Worm (Caenorhabditis elegans) whole organism, L1 larva: Measurements from ENCODE around the gene C06E2.5.

Source experiments
- C34B4.2 ChIP-seq: sonication (generic microtip); optimal IDR thresholded peaks from 2 replicates; lab custom pipeline; 2017; ENCODE audit warnings: mild to moderate bottlenecking, missing genetic modification characterization, missing compliant biosample characterization
- F16B12.6 ChIP-seq: fragments of 150-350 bp; optimal IDR thresholded peaks from 2 replicates; lab custom pipeline; 2014; ENCODE audit warnings: missing biosample characterization, missing genetic modification characterization
- aha-1 ChIP-seq: fragments of 150-350 bp; optimal IDR thresholded peaks from 2 replicates; lab custom pipeline; 2014; ENCODE audit warnings: missing biosample characterization, missing genetic modification characterization
- aly-2 ChIP-seq: fragments of 150-350 bp; optimal IDR thresholded peaks from 2 replicates; lab custom pipeline; 2014; ENCODE audit warnings: missing biosample characterization, missing genetic modification characterization
- blmp-1 ChIP-seq: fragments of 150-350 bp; optimal IDR thresholded peaks from 2 replicates; lab custom pipeline; 2014; ENCODE audit warnings: missing biosample characterization, missing genetic modification characterization
- ceh-90 ChIP-seq: sonication (generic microtip); optimal IDR thresholded peaks from 2 replicates; lab custom pipeline; 2016; ENCODE audit warnings: missing genetic modification characterization, missing compliant biosample characterization
- dpl-1 ChIP-seq, 3 experiments: fragments of 150-350 bp in 2 of 3; sonication (generic microtip) in 1 of 3; optimal IDR thresholded peaks; 2 replicates each; lab custom pipeline; 2014 to 2017; ENCODE audit warnings: missing biosample characterization in 3 of 3, missing genetic modification characterization in 3 of 3, missing genetic modification reagents in 3 of 3
- efl-1 ChIP-seq, 4 experiments: fragments of 150-350 bp; optimal IDR thresholded peaks in 3 of 4; peaks in 1 of 4; 1 replicate in 1 of 4; 2 replicates in 3 of 4; lab custom pipeline; 2014; ENCODE audit warnings: missing biosample characterization in 2 of 4, missing genetic modification characterization in 2 of 4, missing genetic modification reagents in 2 of 4
- egl-13 ChIP-seq: sonication (generic microtip); optimal IDR thresholded peaks from 2 replicates; lab custom pipeline; 2016; ENCODE audit warnings: missing genotype, missing genetic modification reagents, missing genetic modification characterization, missing compliant biosample characterization
- egl-27 ChIP-seq, 2 experiments: fragments of 150-350 bp in 1 of 2; sonication (generic microtip); optimal IDR thresholded peaks; 3 replicates each; lab custom pipeline; 2017 to 2018; ENCODE audit warnings: missing biosample characterization in 2 of 2, missing genetic modification characterization in 2 of 2, missing genetic modification reagents in 2 of 2
- elt-2 ChIP-seq: sonication (generic microtip); optimal IDR thresholded peaks from 2 replicates; lab custom pipeline; 2016; ENCODE audit warnings: missing genetic modification characterization, mild to moderate bottlenecking, inconsistent platforms, missing compliant biosample characterization, missing genetic modification reagents
- elt-3 ChIP-seq, 6 experiments: fragments of 150-350 bp in 1 of 6; sonication (generic microtip); optimal IDR thresholded peaks; 2 replicates each; lab custom pipeline; 2017 to 2018; ENCODE audit warnings: missing biosample characterization in 6 of 6, missing genetic modification characterization in 6 of 6, inconsistent platforms in 1 of 6
- fkh-10 ChIP-seq: sonication (generic microtip); optimal IDR thresholded peaks from 2 replicates; lab custom pipeline; 2017; ENCODE audit warnings: missing biosample characterization, missing genetic modification reagents, missing genetic modification characterization
- grh-1 ChIP-seq: fragments of 200-800 bp; sonication (Bioruptor generic); IDR thresholded peaks from 2 replicates; pipeline ENCODE4 v1.3.6; 2022; ENCODE audit warnings: missing genetic modification reagents, missing genetic modification characterization, missing compliant biosample characterization
- hlh-17 ChIP-seq: fragments of 200-800 bp; sonication (Bioruptor generic); optimal IDR thresholded peaks from 2 replicates; lab custom pipeline; 2018; ENCODE audit warnings: missing genetic modification characterization, mild to moderate bottlenecking, missing compliant biosample characterization, moderate library complexity, borderline replicate concordance
- hlh-4 ChIP-seq: sonication (generic microtip); optimal IDR thresholded peaks from 2 replicates; lab custom pipeline; 2016; ENCODE audit warnings: mild to moderate bottlenecking, missing genetic modification characterization, missing compliant biosample characterization
- hpl-2 ChIP-seq: fragments of 150-350 bp; optimal IDR thresholded peaks from 2 replicates; lab custom pipeline; 2014; ENCODE audit warnings: missing biosample characterization, missing genetic modification reagents, missing genetic modification characterization
- irx-1 ChIP-seq: sonication (generic microtip); optimal IDR thresholded peaks from 2 replicates; lab custom pipeline; 2016; ENCODE audit warnings: missing genetic modification characterization, missing compliant biosample characterization
- isw-1 ChIP-seq: fragments of 200-800 bp; sonication (Bioruptor generic); IDR thresholded peaks from 2 replicates; pipeline ENCODE4 v1.3.6; 2022; ENCODE audit warnings: missing genetic modification characterization, missing compliant biosample characterization
- lin-13 ChIP-seq: fragments of 150-350 bp; optimal IDR thresholded peaks from 2 replicates; lab custom pipeline; 2014; ENCODE audit warnings: missing biosample characterization, missing genetic modification reagents, missing genetic modification characterization
- lin-14 ChIP-seq: fragments of 200-800 bp; sonication (Bioruptor generic); optimal IDR thresholded peaks from 2 replicates; lab custom pipeline; 2018; ENCODE audit warnings: mild to moderate bottlenecking, missing genetic modification characterization, moderate library complexity, missing compliant biosample characterization
- lin-39 ChIP-seq: fragments of 150-350 bp; optimal IDR thresholded peaks from 2 replicates; lab custom pipeline; 2014; ENCODE audit warnings: missing biosample characterization, missing genetic modification reagents, missing genetic modification characterization
- lir-3 ChIP-seq: sonication (generic microtip); optimal IDR thresholded peaks from 2 replicates; lab custom pipeline; 2016; ENCODE audit warnings: mild to moderate bottlenecking, missing genetic modification characterization, moderate library complexity, missing compliant biosample characterization; ENCODE audit not compliant: poor library complexity
- mab-9 ChIP-seq: fragments of 200-800 bp; sonication (Bioruptor generic); IDR thresholded peaks from 2 replicates; pipeline ENCODE4 v1.3.6; 2022; ENCODE audit warnings: missing genetic modification reagents, missing genetic modification characterization, missing compliant biosample characterization
- mef-2 ChIP-seq: fragments of 150-350 bp; optimal IDR thresholded peaks from 2 replicates; lab custom pipeline; 2014; ENCODE audit warnings: missing biosample characterization, missing genetic modification characterization
- nhr-19 ChIP-seq: fragments of 200-800 bp; sonication (Bioruptor generic); conservative IDR thresholded peaks from 2 replicates; pipeline ENCODE4 v1.3.6; 2022; ENCODE audit warnings: missing genetic modification characterization, missing compliant biosample characterization
- nhr-20 ChIP-seq: sonication (generic microtip); optimal IDR thresholded peaks from 2 replicates; lab custom pipeline; 2016; ENCODE audit warnings: mild to moderate bottlenecking, missing genetic modification characterization, missing compliant biosample characterization
- nhr-47 ChIP-seq: sonication (generic microtip); optimal IDR thresholded peaks from 2 replicates; lab custom pipeline; 2016; ENCODE audit warnings: mild to moderate bottlenecking, missing genetic modification characterization, moderate library complexity, missing compliant biosample characterization
- nhr-76 ChIP-seq: sonication (generic microtip); optimal IDR thresholded peaks from 2 replicates; lab custom pipeline; 2017; ENCODE audit warnings: missing biosample characterization, missing genetic modification characterization
- nhr-85 ChIP-seq: sonication (generic microtip); peaks from one replicate; lab custom pipeline; 2016; ENCODE audit warnings: missing genetic modification characterization, inconsistent platforms, missing compliant biosample characterization
- pag-3 ChIP-seq: sonication (generic microtip); optimal IDR thresholded peaks from 2 replicates; lab custom pipeline; 2017; ENCODE audit warnings: missing genetic modification characterization, mild to moderate bottlenecking, missing compliant biosample characterization, antibody characterized with exemption, borderline replicate concordance; ENCODE audit not compliant: insufficient read depth
- pqm-1 ChIP-seq: sonication (generic microtip); optimal IDR thresholded peaks from 3 replicates; lab custom pipeline; 2017; ENCODE audit warnings: missing biosample characterization, missing genetic modification characterization
- rnt-1 ChIP-seq: sonication (generic microtip); optimal IDR thresholded peaks from 2 replicates; lab custom pipeline; 2016; ENCODE audit warnings: mild to moderate bottlenecking, missing genetic modification characterization, moderate library complexity, missing compliant biosample characterization
- snu-23 ChIP-seq: sonication (generic microtip); optimal IDR thresholded peaks from 2 replicates; lab custom pipeline; 2016; ENCODE audit warnings: missing genetic modification characterization, missing compliant biosample characterization
- sptf-1 ChIP-seq: fragments of 150-350 bp; optimal IDR thresholded peaks from 2 replicates; lab custom pipeline; 2014; ENCODE audit warnings: missing biosample characterization, missing genetic modification characterization
- sup-37 ChIP-seq: fragments of 200-800 bp; sonication (Bioruptor generic); optimal IDR thresholded peaks from 2 replicates; lab custom pipeline; 2018; ENCODE audit warnings: mild to moderate bottlenecking, missing genetic modification characterization, missing compliant biosample characterization
- swsn-7 ChIP-seq: sonication (generic microtip); optimal IDR thresholded peaks from 2 replicates; lab custom pipeline; 2016; ENCODE audit warnings: missing genetic modification characterization, missing compliant biosample characterization
- unc-30 ChIP-seq: sonication (generic microtip); optimal IDR thresholded peaks from 2 replicates; lab custom pipeline; 2017; ENCODE audit warnings: missing biosample characterization, missing genetic modification characterization
- vab-15 ChIP-seq: sonication (generic microtip); optimal IDR thresholded peaks from 2 replicates; lab custom pipeline; 2017; ENCODE audit warnings: missing genotype, mild to moderate bottlenecking, missing genetic modification characterization, missing compliant biosample characterization

The C06E2.5 gene

ce11 chrX:8857904-8858612 lies at the start of gene C06E2.5:
Gene C06E2.5 (minus strand): TSS chrX:8857954.
- TF ChIP-seq efl-1 (optimal IDR thresholded peaks at IDR 0.05; lab: Kevin White, UChicago) (no peak), efl-1 (GFP tag; optimal IDR thresholded peaks at IDR 0.05 in 1 of 2; lab: Kevin White, UChicago) (no peak), lin-39 (tag; lab: Kevin White, UChicago) (no peak), nhr-85 (tag; lab: Kevin White, UChicago) (peak; percentile 80), hpl-2 (GFP tag; lab: Kevin White, UChicago) (no peak), sup-37 (GFP tag; lab: Kevin White, UChicago) (no peak), lin-14 (GFP tag; lab: Kevin White, UChicago) (peak; percentile 33)

ce11 chrX:8905089-8905488 lies 47.3 kb upstream of the C06E2.5 start, which contains the start of gene ensh-1:
Gene ensh-1 (plus strand): TSS chrX:8905389.
- no peak for TF ChIP-seq unc-30 (tag; lab: Kevin White, UChicago)
- no peak for TF ChIP-seq hlh-4
- TF ChIP-seq C34B4.2: no peak

- TF ChIP-seq ceh-90 (tag; lab: Kevin White, UChicago): no peak
- TF ChIP-seq swsn-7 (tag; lab: Kevin White, UChicago): no peak
- no peak for TF ChIP-seq isw-1 (GFP tag; lab: Robert Waterston, UW)
- TF ChIP-seq hlh-17 (GFP tag; lab: Kevin White, UChicago): no peak
- no peak for TF ChIP-seq efl-1 (optimal IDR thresholded peaks at IDR 0.05; lab: Kevin White, UChicago)
- peak in 1 of 2 experiments; percentile 70 for TF ChIP-seq efl-1 (GFP tag; optimal IDR thresholded peaks at IDR 0.05 in 1 of 2; lab: Kevin White, UChicago)
These were observed 45.2 kb upstream of the C06E2.5 start for ce11 chrX:8902920-8903319.

- TF ChIP-seq dpl-1 (GFP tag; optimal IDR thresholded peaks at IDR 0.05; lab: Kevin White, UChicago): no peak
- no peak for TF ChIP-seq egl-13 (tag; lab: Kevin White, UChicago)
- no peak for TF ChIP-seq aha-1 (tag; lab: Kevin White, UChicago)
- no peak for TF ChIP-seq grh-1
- TF ChIP-seq F16B12.6: no peak
- TF ChIP-seq sptf-1 (tag; lab: Kevin White, UChicago): no peak
- no peak for TF ChIP-seq pqm-1
- TF ChIP-seq isw-1 (GFP tag; lab: Robert Waterston, UW): no peak
- TF ChIP-seq nhr-47 (tag; lab: Kevin White, UChicago): no peak
- TF ChIP-seq nhr-20 (tag; lab: Kevin White, UChicago): no peak
- no peak for TF ChIP-seq elt-3 (tag; optimal IDR thresholded peaks at IDR 0.05; lab: Kevin White, UChicago)
- no peak for TF ChIP-seq irx-1 (tag; lab: Kevin White, UChicago)
- no peak for TF ChIP-seq lir-3 (tag; lab: Kevin White, UChicago)
- no peak for TF ChIP-seq ceh-90 (tag; lab: Kevin White, UChicago)
- TF ChIP-seq fkh-10 (GFP tag; lab: Kevin White, UChicago): no peak
These were observed 35.1 kb upstream of the C06E2.5 start, which contains the start of gene C13E3.1 for ce11 chrX:8892808-8893207. Gene C13E3.1 (plus strand): TSS chrX:8893108.

- TF ChIP-seq hlh-4: no peak
- no peak for TF ChIP-seq F16B12.6
- TF ChIP-seq snu-23 (GFP tag; lab: Kevin White, UChicago): no peak
- TF ChIP-seq blmp-1: peak; percentile 40
- no peak for TF ChIP-seq vab-15
- TF ChIP-seq elt-2: peak; percentile 65
- no peak for TF ChIP-seq hpl-2 (GFP tag; lab: Kevin White, UChicago)
- no peak for TF ChIP-seq nhr-19 (GFP tag; lab: Robert Waterston, UW)
- no peak for TF ChIP-seq egl-27 (tag; optimal IDR thresholded peaks at IDR 0.05; lab: Kevin White, UChicago)
- no peak for TF ChIP-seq pag-3 (tag; lab: Kevin White, UChicago)
- no peak for TF ChIP-seq rnt-1 (tag; lab: Kevin White, UChicago)
- no peak for TF ChIP-seq nhr-76
- TF ChIP-seq mab-9: no peak
- no peak for TF ChIP-seq mef-2 (tag; lab: Kevin White, UChicago)
- TF ChIP-seq aly-2 (tag; lab: Kevin White, UChicago): no peak
- TF ChIP-seq lin-13 (GFP tag; lab: Kevin White, UChicago): no peak
These were observed 33.7 kb upstream of the C06E2.5 start for ce11 chrX:8891393-8891953.
